Worm (Caenorhabditis elegans): ENCODE data around the gene F43H9.3.

ce11 chrV:8062074-8062473, 37.3 kb upstream of the F43H9.3 start, which contains the start of gene str-139:
- no peak for TF ChIP-seq dpl-1 (GFP tag; optimal IDR thresholded peaks at IDR 0.05)
- no peak for TF ChIP-seq F49E8.2 (tag; optimal IDR thresholded peaks at IDR 0.05; ENCODE audit: borderline replicate concordance)
- no peak for TF ChIP-seq nhr-237 (tag; optimal IDR thresholded peaks at IDR 0.05)
- no peak for TF ChIP-seq ces-1 (GFP tag; optimal IDR thresholded peaks at IDR 0.05)
- TF ChIP-seq snpc-4 (tag; optimal IDR thresholded peaks at IDR 0.05), result no peak
- no peak for TF ChIP-seq php-3 (GFP tag; IDR thresholded peaks at IDR 0.05)
- no peak for TF ChIP-seq Y5F2A.4 (GFP tag; optimal IDR thresholded peaks at IDR 0.05)
- TF ChIP-seq nhr-25 (tag; optimal IDR thresholded peaks at IDR 0.05; ENCODE audit: borderline replicate concordance, insufficient read depth), result no peak

Data from whole organism, L4 larva.